Worm (Caenorhabditis elegans): Measurements from ENCODE around the gene C02F5.5.

Gene C02F5.5

DNA sequence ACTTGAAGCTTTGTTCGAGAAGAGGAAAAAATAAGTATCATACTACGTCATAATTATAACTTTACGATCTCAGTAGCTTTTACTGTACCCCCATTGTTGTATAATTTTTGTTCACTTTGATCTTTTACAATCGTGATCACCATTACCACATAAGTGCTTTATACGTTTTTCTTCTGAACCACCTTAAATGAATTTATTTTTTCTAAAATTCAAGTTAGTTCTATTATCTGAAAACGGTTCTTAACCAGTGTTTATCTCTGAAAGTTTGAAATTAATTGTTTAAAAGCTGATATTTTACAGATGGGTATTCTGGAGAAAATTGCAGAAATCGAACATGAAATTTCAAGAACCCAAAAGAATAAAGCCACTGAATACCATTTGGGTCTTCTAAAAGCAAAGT is 9.6 kb downstream of the C02F5.5 start, which contains the start of gene C02F5.3:
TSS of gene C02F5.3 (plus strand) at position 301 of the 400 bp plus-strand sequence.
- TF ChIP-seq R02D3.7 (tag; optimal IDR thresholded peaks at IDR 0.05) = no peak
- no peak for TF ChIP-seq elt-1 (tag; optimal IDR thresholded peaks at IDR 0.05)

DNA sequence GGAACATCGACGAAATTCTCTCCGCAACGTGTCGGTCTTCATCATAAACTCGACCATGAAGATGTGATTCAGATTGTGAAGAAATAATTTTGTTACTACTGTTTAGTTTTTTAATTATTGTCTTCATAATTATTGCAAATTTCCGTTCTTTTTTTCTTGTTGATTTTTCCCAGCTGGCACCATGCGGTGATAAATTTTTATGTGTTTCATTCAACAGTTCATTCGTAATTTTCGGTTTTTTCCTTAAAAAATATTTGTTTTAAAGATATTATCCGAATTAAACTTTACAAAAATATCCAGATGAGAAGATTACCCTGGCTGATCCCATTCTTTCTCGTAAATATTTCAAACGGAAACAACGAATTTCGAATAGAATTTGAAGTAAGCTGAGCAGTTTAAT is 11.1 kb downstream of the C02F5.5 start, which contains the start of gene C02F5.13:
TSS of gene C02F5.13 (plus strand) at position 301 of the 400 bp plus-strand sequence.
- TF ChIP-seq dmd-4 (tag; optimal IDR thresholded peaks at IDR 0.05) = no peak
- TF ChIP-seq unc-39 (tag; optimal IDR thresholded peaks at IDR 0.05) = no peak

DNA sequence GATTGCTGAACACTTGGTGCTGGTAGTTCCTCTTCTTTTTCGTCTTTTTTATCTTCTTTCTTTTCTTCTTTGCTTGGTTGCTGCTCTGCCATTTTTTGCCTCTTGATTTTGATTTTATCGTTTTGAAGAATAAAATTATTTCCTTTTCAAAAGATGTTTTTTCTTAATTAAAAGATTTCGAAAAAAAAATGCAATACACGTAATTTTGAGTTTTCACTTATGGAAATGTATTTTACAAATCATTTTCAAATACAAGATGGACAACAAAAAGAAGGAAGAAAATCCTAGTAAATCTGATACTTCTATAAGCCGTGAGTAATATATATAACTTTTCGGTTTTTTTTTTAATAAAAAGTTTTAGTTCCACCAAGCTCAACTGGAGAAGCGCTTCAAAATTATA is 13.4 kb downstream of the C02F5.5 start, which contains the start of the genes C02F5.10 and C02F5.2:
TSS of gene C02F5.10 (minus strand) at position 101 of the 400 bp plus-strand sequence.
TSS of gene C02F5.2 (plus strand) at position 239 of the 400 bp plus-strand sequence.
- TF ChIP-seq unc-39 (tag; optimal IDR thresholded peaks at IDR 0.05) (no peak), nhr-23 (tag; optimal IDR thresholded peaks at IDR 0.05) (no peak), blmp-1 (tag; optimal IDR thresholded peaks at IDR 0.05; ENCODE audit: insufficient read depth) (no peak)

DNA sequence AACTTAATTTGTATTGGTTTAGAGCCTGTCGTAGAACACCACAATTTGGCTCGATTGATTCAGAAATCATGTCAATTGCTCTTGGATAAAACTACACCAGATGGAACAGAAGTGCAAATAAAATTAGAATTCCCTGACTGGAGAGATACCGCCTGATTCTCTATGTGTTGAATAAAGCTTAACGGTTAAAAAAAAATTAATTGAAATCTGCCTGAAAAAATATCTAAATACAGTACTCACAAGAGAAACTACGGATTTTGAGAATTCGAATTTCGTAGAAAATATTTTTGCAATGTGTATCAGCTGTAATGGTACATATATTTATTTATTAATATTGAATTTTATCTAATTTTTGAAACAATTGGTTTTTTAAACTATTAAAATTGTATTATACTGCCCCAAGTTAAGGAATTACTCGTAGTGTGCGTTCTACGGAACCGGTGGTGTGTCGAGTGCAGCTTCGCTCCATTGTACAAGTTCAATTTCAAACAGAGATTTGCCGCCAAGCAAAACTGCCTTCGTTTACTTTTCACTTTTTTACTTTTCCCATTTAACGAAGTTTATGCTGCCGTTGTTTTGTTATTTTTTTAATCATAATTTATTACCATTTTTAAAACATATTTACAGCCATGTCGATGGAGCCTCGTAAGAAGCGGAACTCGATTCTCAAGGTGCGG is 14.2 kb downstream of the C02F5.5 start, which contains the start of gene knl-1:
TSS of gene knl-1 (plus strand) at position 626 of the 677 bp plus-strand sequence.
- TF ChIP-seq crh-2 (tag; optimal IDR thresholded peaks at IDR 0.05) = peak; percentile 7
- no peak for TF ChIP-seq dmd-4 (tag; optimal IDR thresholded peaks at IDR 0.05)
- TF ChIP-seq snpc-4 (tag; optimal IDR thresholded peaks at IDR 0.05) = peak; percentile 9
- TF ChIP-seq lin-11 (tag; optimal IDR thresholded peaks at IDR 0.05) = no peak
- no peak for TF ChIP-seq unc-62 (GFP tag; optimal IDR thresholded peaks at IDR 0.05)
- TF ChIP-seq mdl-1 (tag; optimal IDR thresholded peaks at IDR 0.05) = no peak
- peak; percentile 73 for TF ChIP-seq gmeb-1 (tag; optimal IDR thresholded peaks at IDR 0.05)
- no peak for TF ChIP-seq nhr-11 (tag; optimal IDR thresholded peaks at IDR 0.05)
- peak; percentile 2 for TF ChIP-seq fos-1 (tag; optimal IDR thresholded peaks at IDR 0.05)
- no peak for TF ChIP-seq elt-1 (tag; optimal IDR thresholded peaks at IDR 0.05)
- TF ChIP-seq peb-1 (tag; optimal IDR thresholded peaks at IDR 0.05) = no peak
- no peak for TF ChIP-seq ceh-82 (tag; optimal IDR thresholded peaks at IDR 0.05)
- TF ChIP-seq blmp-1 (tag; optimal IDR thresholded peaks at IDR 0.05; ENCODE audit: insufficient read depth) = no peak
- no peak for TF ChIP-seq F13H6.1 (tag; optimal IDR thresholded peaks at IDR 0.05)
- TF ChIP-seq nhr-129 (tag; optimal IDR thresholded peaks at IDR 0.05) = peak; percentile 76
- TF ChIP-seq nhr-21 (tag; optimal IDR thresholded peaks at IDR 0.05) = no peak
- no peak for TF ChIP-seq unc-39 (tag; optimal IDR thresholded peaks at IDR 0.05)
- no peak for TF ChIP-seq R02D3.7 (tag; optimal IDR thresholded peaks at IDR 0.05)
- no peak for TF ChIP-seq skn-1 (tag; optimal IDR thresholded peaks at IDR 0.05)
- TF ChIP-seq nhr-25 (tag; optimal IDR thresholded peaks at IDR 0.05) = no peak
- no peak for TF ChIP-seq lin-13 (GFP tag; optimal IDR thresholded peaks at IDR 0.05)
- TF ChIP-seq mbf-1 (tag; optimal IDR thresholded peaks at IDR 0.05) = no peak
- peak; percentile 84 for TF ChIP-seq unc-55 (GFP tag; optimal IDR thresholded peaks at IDR 0.05)
- peak; percentile 65 for TF ChIP-seq C34F6.9 (tag; optimal IDR thresholded peaks at IDR 0.05)
- TF ChIP-seq mab-5 (tag; optimal IDR thresholded peaks at IDR 0.05) = no peak
- TF ChIP-seq ceh-16 (tag; optimal IDR thresholded peaks at IDR 0.05) = no peak
- no peak for TF ChIP-seq nhr-10 (tag; optimal IDR thresholded peaks at IDR 0.05)
- no peak for TF ChIP-seq elt-3 (tag; optimal IDR thresholded peaks at IDR 0.05)
- no peak for TF ChIP-seq aly-2 (tag; optimal IDR thresholded peaks at IDR 0.05)
- TF ChIP-seq egl-27 (tag; optimal IDR thresholded peaks at IDR 0.05) = no peak
- no peak for TF ChIP-seq ama-1 (optimal IDR thresholded peaks at IDR 0.05)
- peak in 1 of 2 experiments; percentile 72 for TF ChIP-seq lsy-2 (tag; optimal IDR thresholded peaks at IDR 0.05)
- TF ChIP-seq zag-1 (tag; optimal IDR thresholded peaks at IDR 0.05) = no peak

DNA sequence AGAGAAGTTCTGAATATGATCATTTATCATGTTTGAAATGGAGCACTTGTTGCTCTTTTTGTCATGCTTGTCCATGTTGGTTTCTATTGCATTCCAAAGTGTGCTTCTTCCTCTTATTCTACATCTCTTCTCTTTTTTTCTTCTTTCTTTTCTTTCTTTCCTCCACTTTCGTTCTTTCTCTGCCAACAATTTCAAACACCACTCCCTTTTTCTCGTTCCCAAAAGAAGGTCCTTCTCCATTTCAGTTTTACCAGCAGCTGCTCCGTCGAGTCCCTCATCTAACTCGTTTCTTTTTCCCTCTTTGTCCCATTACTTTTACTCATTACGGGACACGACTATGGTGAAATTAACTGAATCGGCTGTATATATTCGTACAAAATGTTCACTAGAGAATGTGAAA is 19.0 kb downstream of the C02F5.5 start, which contains the start of gene F09G8.5:
TSS of gene F09G8.5 (plus strand) at position 38 of the 400 bp plus-strand sequence.
- peak; percentile 81 for TF ChIP-seq unc-55 (GFP tag; optimal IDR thresholded peaks at IDR 0.05)
- TF ChIP-seq ceh-16 (tag; optimal IDR thresholded peaks at IDR 0.05) = no peak
